Fruit fly (Drosophila melanogaster) whole organism, embryonic: ENCODE data around the gene CG34148.

ENCODE experiments used
- Bdp1 ChIP-seq: fragments of 200-800 bp; sonication (Bioruptor generic); optimal IDR thresholded peaks from 3 replicates; lab custom pipeline; 2016; ENCODE audit warnings: missing biosample characterization, missing genetic modification characterization
- CG10274 ChIP-seq: fragments of 200-800 bp; sonication (Bioruptor generic); optimal IDR thresholded peaks from 3 replicates; lab custom pipeline; 2017; ENCODE audit warnings: missing biosample characterization, mild to moderate bottlenecking, missing genetic modification characterization
- CG10462 ChIP-seq: fragments of 200-800 bp; sonication (Bioruptor generic); optimal IDR thresholded peaks from 2 replicates; lab custom pipeline; 2016; ENCODE audit warnings: missing biosample characterization, missing genetic modification characterization
- CG10654 ChIP-seq: fragments of 200-800 bp; sonication (Bioruptor generic); optimal IDR thresholded peaks from 2 replicates; lab custom pipeline; 2016; ENCODE audit warnings: missing biosample characterization, missing genetic modification characterization
- CG12299 ChIP-seq: fragments of 200-800 bp; sonication (Bioruptor generic); optimal IDR thresholded peaks from 2 replicates; lab custom pipeline; 2018; ENCODE audit warnings: missing biosample characterization, mild to moderate bottlenecking, missing genetic modification characterization
- CG12659 ChIP-seq: fragments of 200-800 bp; sonication (Bioruptor generic); optimal IDR thresholded peaks from 3 replicates; lab custom pipeline; 2017; ENCODE audit warnings: mild to moderate bottlenecking, missing biosample characterization, missing genetic modification reagents, missing genetic modification characterization
- CG13287 ChIP-seq: fragments of 200-800 bp; sonication (Bioruptor generic); IDR thresholded peaks from 2 replicates; pipeline ENCODE4 v1.3.6; 2022; ENCODE audit warnings: missing biosample characterization, missing genetic modification characterization; ENCODE audit not compliant: partially characterized antibody
- CG13624 ChIP-seq: fragments of 200-800 bp; sonication (Bioruptor generic); optimal IDR thresholded peaks from 2 replicates; lab custom pipeline; 2016; ENCODE audit warnings: missing biosample characterization, missing genetic modification characterization
- CG14710 ChIP-seq: fragments of 200-800 bp; sonication (Bioruptor generic); optimal IDR thresholded peaks from 3 replicates; lab custom pipeline; 2019; ENCODE audit warnings: missing biosample characterization, mild to moderate bottlenecking, missing genetic modification characterization, moderate library complexity
- CG15696 ChIP-seq: fragments of 200-800 bp; sonication (Bioruptor generic); optimal IDR thresholded peaks from 2 replicates; lab custom pipeline; 2019; ENCODE audit warnings: missing biosample characterization, mild to moderate bottlenecking, missing genetic modification characterization, moderate library complexity
- CG17829 ChIP-seq: fragments of 200-800 bp; optimal IDR thresholded peaks from 2 replicates; lab custom pipeline; 2019; ENCODE audit warnings: missing biosample characterization, mild to moderate bottlenecking, missing genetic modification characterization, moderate library complexity
- CG2120 ChIP-seq: fragments of 200-800 bp; sonication (Bioruptor generic); optimal IDR thresholded peaks from 3 replicates; lab custom pipeline; 2016; ENCODE audit warnings: missing biosample characterization, missing genetic modification characterization
- CG2678 ChIP-seq: fragments of 200-800 bp; sonication (Bioruptor generic); optimal IDR thresholded peaks from 3 replicates; lab custom pipeline; 2019; ENCODE audit warnings: missing biosample characterization, mild to moderate bottlenecking, missing genetic modification characterization, moderate library complexity
- CG2889 ChIP-seq: fragments of 200-800 bp; sonication (Bioruptor generic); IDR thresholded peaks from 3 replicates; pipeline ENCODE4 v1.3.6; 2022; ENCODE audit warnings: missing biosample characterization, missing genetic modification characterization
- CG32767 ChIP-seq: fragments of 200-800 bp; sonication (Bioruptor generic); IDR thresholded peaks from 2 replicates; pipeline ENCODE4 v1.3.6; 2022; ENCODE audit warnings: missing biosample characterization, missing genetic modification characterization
- CG3847 ChIP-seq: fragments of 200-800 bp; sonication (Bioruptor generic); IDR thresholded peaks from 2 replicates; pipeline ENCODE4 v1.3.6; 2022; ENCODE audit warnings: missing biosample characterization, missing genetic modification characterization
- CG6175 ChIP-seq: fragments of 200-800 bp; sonication (Bioruptor generic); IDR thresholded peaks from 3 replicates; pipeline ENCODE4 v1.3.6; 2022; ENCODE audit warnings: missing biosample characterization, missing genetic modification characterization
- CG9797 ChIP-seq: fragments of 200-800 bp; sonication (Bioruptor generic); optimal IDR thresholded peaks from 3 replicates; lab custom pipeline; 2018; ENCODE audit warnings: missing biosample characterization, mild to moderate bottlenecking, missing genetic modification characterization
- Camta ChIP-seq: fragments of 200-800 bp; sonication (Bioruptor generic); optimal IDR thresholded peaks from 2 replicates; lab custom pipeline; 2016; ENCODE audit warnings: missing biosample characterization, missing genetic modification characterization
- CkIIα-i1 ChIP-seq: fragments of 200-800 bp; sonication (Bioruptor generic); IDR thresholded peaks from 2 replicates; pipeline ENCODE4 v1.3.6; 2022; ENCODE audit warnings: missing biosample characterization, missing genetic modification characterization
- Dbx ChIP-seq: fragments of 200-800 bp; sonication (Bioruptor generic); IDR thresholded peaks from 3 replicates; pipeline ENCODE4 v1.3.6; 2022; ENCODE audit warnings: missing biosample characterization, missing genetic modification characterization
- Doc2 ChIP-seq: fragments of 200-800 bp; sonication (Bioruptor generic); IDR thresholded peaks from 2 replicates; pipeline ENCODE4 v1.3.6; 2022; ENCODE audit warnings: missing biosample characterization, missing genetic modification characterization
- Ets65A ChIP-seq: fragments of 200-800 bp; sonication (Bioruptor generic); peaks from one replicate; lab custom pipeline; 2016; ENCODE audit warnings: missing biosample characterization, missing genetic modification characterization
- Gsc ChIP-seq: fragments of 200-800 bp; sonication (Bioruptor generic); IDR thresholded peaks from 2 replicates; pipeline ENCODE4 v1.3.6; 2022; ENCODE audit warnings: missing biosample characterization, missing genetic modification characterization
- Med ChIP-seq: fragments of 200-800 bp; sonication (Bioruptor generic); peaks from one replicate; lab custom pipeline; 2016; ENCODE audit warnings: missing biosample characterization, missing genetic modification characterization, mild to moderate bottlenecking, inconsistent platforms, moderate library complexity
- Nf-YA ChIP-seq: fragments of 200-800 bp; sonication (Bioruptor generic); IDR thresholded peaks from 2 replicates; pipeline ENCODE4 v1.3.6; 2022; ENCODE audit warnings: missing biosample characterization, missing genetic modification characterization
- Nf-YB ChIP-seq: fragments of 200-800 bp; sonication (Bioruptor generic); optimal IDR thresholded peaks from 3 replicates; lab custom pipeline; 2019; ENCODE audit warnings: missing biosample characterization, mild to moderate bottlenecking, missing genetic modification characterization, moderate library complexity
- Ravus ChIP-seq: fragments of 200-800 bp; sonication (Bioruptor generic); IDR thresholded peaks from 2 replicates; pipeline ENCODE4 v1.3.6; 2022; ENCODE audit warnings: missing biosample characterization, missing genetic modification characterization
- Rfx ChIP-seq: fragments of 200-800 bp; sonication (Bioruptor generic); IDR thresholded peaks from 2 replicates; pipeline ENCODE4 v1.3.6; 2022; ENCODE audit warnings: missing biosample characterization, missing genetic modification characterization
- Six4 ChIP-seq: fragments of 200-800 bp; sonication (Bioruptor generic); optimal IDR thresholded peaks from 2 replicates; lab custom pipeline; 2016; ENCODE audit warnings: missing biosample characterization, missing genetic modification characterization
- ase ChIP-seq: fragments of 200-800 bp; sonication (Bioruptor generic); IDR thresholded peaks from 3 replicates; pipeline ENCODE4 v1.3.6; 2022; ENCODE audit warnings: missing biosample characterization, missing genetic modification characterization
- ash1 ChIP-seq: fragments of 200-800 bp; sonication (Bioruptor generic); optimal IDR thresholded peaks from 2 replicates; lab custom pipeline; 2018; ENCODE audit warnings: missing biosample characterization, mild to moderate bottlenecking, missing genetic modification characterization
- btn ChIP-seq: fragments of 200-800 bp; sonication (Bioruptor generic); optimal IDR thresholded peaks from 2 replicates; lab custom pipeline; 2016; ENCODE audit warnings: missing biosample characterization, missing genetic modification characterization
- dimm ChIP-seq: fragments of 200-800 bp; sonication (Bioruptor generic); IDR thresholded peaks from 2 replicates; pipeline ENCODE4 v1.3.6; 2022; ENCODE audit warnings: missing biosample characterization, missing genetic modification characterization
- gt ChIP-seq: fragments of 200-800 bp; sonication (Bioruptor generic); IDR thresholded peaks from 2 replicates; pipeline ENCODE4 v1.3.6; 2022; ENCODE audit warnings: missing biosample characterization, missing genetic modification characterization
- hbn ChIP-seq: fragments of 200-800 bp; sonication (Bioruptor generic); IDR thresholded peaks from 2 replicates; pipeline ENCODE4 v1.3.6; 2022; ENCODE audit warnings: missing biosample characterization, missing genetic modification characterization; ENCODE audit not compliant: partially characterized antibody
- ken ChIP-seq: fragments of 200-800 bp; sonication (Bioruptor generic); IDR thresholded peaks from 3 replicates; pipeline ENCODE4 v1.3.6; 2022; ENCODE audit warnings: missing biosample characterization, missing genetic modification characterization
- lmd ChIP-seq: fragments of 200-800 bp; sonication (Bioruptor generic); IDR thresholded peaks from 2 replicates; pipeline ENCODE4 v1.3.6; 2022; ENCODE audit warnings: missing biosample characterization, missing genetic modification characterization
- luna ChIP-seq: fragments of 200-800 bp; sonication (Bioruptor generic); optimal IDR thresholded peaks from 2 replicates; lab custom pipeline; 2016; ENCODE audit warnings: missing biosample characterization, missing genetic modification characterization
- maf-S ChIP-seq: fragments of 200-800 bp; sonication (Bioruptor generic); optimal IDR thresholded peaks from 2 replicates; lab custom pipeline; 2016; ENCODE audit warnings: missing biosample characterization, missing genetic modification characterization
- nau ChIP-seq: fragments of 200-800 bp; sonication (Bioruptor generic); optimal IDR thresholded peaks from 3 replicates; lab custom pipeline; 2017; ENCODE audit warnings: missing biosample characterization, mild to moderate bottlenecking, missing genetic modification characterization, missing genetic modification reagents
- onecut ChIP-seq: fragments of 200-800 bp; sonication (Bioruptor generic); IDR thresholded peaks from 2 replicates; pipeline ENCODE4 v1.3.6; 2022; ENCODE audit warnings: missing biosample characterization, missing genetic modification characterization
- pfk ChIP-seq: fragments of 200-800 bp; sonication (Bioruptor generic); optimal IDR thresholded peaks from 2 replicates; lab custom pipeline; 2018; ENCODE audit warnings: missing biosample characterization, mild to moderate bottlenecking, missing genetic modification characterization, moderate library complexity
- shn ChIP-seq: fragments of 200-800 bp; sonication (Bioruptor generic); optimal IDR thresholded peaks from 3 replicates; lab custom pipeline; 2016; ENCODE audit warnings: missing biosample characterization, missing genetic modification characterization
- sima ChIP-seq: fragments of 200-800 bp; sonication (Bioruptor generic); optimal IDR thresholded peaks from 2 replicates; lab custom pipeline; 2016; ENCODE audit warnings: missing biosample characterization, missing genetic modification characterization
- stwl ChIP-seq: fragments of 200-800 bp; sonication (Bioruptor generic); optimal IDR thresholded peaks from 3 replicates; lab custom pipeline; 2018; ENCODE audit warnings: missing biosample characterization, mild to moderate bottlenecking, missing genetic modification characterization, moderate library complexity
- sug ChIP-seq: fragments of 200-800 bp; optimal IDR thresholded peaks from 2 replicates; lab custom pipeline; 2019; ENCODE audit warnings: missing biosample characterization, mild to moderate bottlenecking, missing genetic modification characterization, moderate library complexity
- tgo ChIP-seq: fragments of 200-800 bp; sonication (Bioruptor generic); IDR thresholded peaks from 3 replicates; pipeline ENCODE4 v1.3.6; 2022; ENCODE audit warnings: missing biosample characterization, missing genetic modification characterization

CG34148 gene

dm6 chr3R:21871348-21871940, 7.0 kb downstream of the CG34148 start (continued):
- no peak for TF ChIP-seq Camta (GFP tag; lab: Kevin White, UChicago)
- no peak for TF ChIP-seq CkIIα-i1
- TF ChIP-seq, all 482 proteins: peak for 18

- peak; percentile 97 for TF ChIP-seq CG14710
- TF ChIP-seq Rfx (GFP tag; lab: Robert Waterston, UW): peak; percentile 99
- TF ChIP-seq CG10274: peak; percentile 92
- peak; percentile 97 for TF ChIP-seq CG10654 (GFP tag; lab: Kevin White, UChicago)
- TF ChIP-seq Med: peak; percentile 100
- TF ChIP-seq CG9797 (GFP tag; lab: Kevin White, UChicago): peak; percentile 13
- TF ChIP-seq dimm (GFP tag; lab: Robert Waterston, UW): peak; percentile 86
- TF ChIP-seq Bdp1: peak; percentile 88
- TF ChIP-seq CG2120 (GFP tag; lab: Kevin White, UChicago): peak; percentile 99
- TF ChIP-seq CG2889 (GFP tag; lab: Robert Waterston, UW): peak; percentile 94
- TF ChIP-seq stwl: peak; percentile 43
- TF ChIP-seq CG12659 (GFP tag; lab: Kevin White, UChicago): peak; percentile 98
- peak; percentile 92 for TF ChIP-seq CG32767 (GFP tag; lab: Robert Waterston, UW)
- peak; percentile 98 for TF ChIP-seq lmd (GFP tag; lab: Robert Waterston, UW)
- no peak; the same call in none of the 2 replicates for TF ChIP-seq Gsc
- peak; percentile 82 for TF ChIP-seq Nf-YB
- peak; percentile 98 for TF ChIP-seq CG17829 (tag; lab: Kevin White, UChicago)
- peak; percentile 97 for TF ChIP-seq maf-S
- peak; percentile 98 for TF ChIP-seq CG2678 (tag; lab: Kevin White, UChicago)
- peak; percentile 94 for TF ChIP-seq CG10462 (GFP tag; lab: Kevin White, UChicago)
- TF ChIP-seq tgo (GFP tag; lab: Robert Waterston, UW): peak; percentile 98
- TF ChIP-seq Ets65A (GFP tag; lab: Kevin White, UChicago): peak; percentile 99
- TF ChIP-seq hbn (GFP tag; lab: Robert Waterston, UW): no peak
- TF ChIP-seq Dbx: peak; percentile 98
- TF ChIP-seq ase (GFP tag; lab: Robert Waterston, UW): peak; percentile 96
- peak; percentile 96 for TF ChIP-seq Six4 (GFP tag; lab: Kevin White, UChicago)
- TF ChIP-seq shn (GFP tag; lab: Kevin White, UChicago): peak; percentile 94
- peak; percentile 88 for TF ChIP-seq gt (GFP tag; lab: Robert Waterston, UW)
- peak; percentile 88 for TF ChIP-seq ash1
- TF ChIP-seq CG12299 (tag; lab: Kevin White, UChicago): peak; percentile 96
- peak; percentile 95 for TF ChIP-seq ken (GFP tag; lab: Robert Waterston, UW)
- TF ChIP-seq btn (GFP tag; lab: Kevin White, UChicago): peak; percentile 91
- TF ChIP-seq Doc2 (GFP tag; lab: Robert Waterston, UW): peak; percentile 90
- TF ChIP-seq CG13287: no peak
- peak; percentile 95 for TF ChIP-seq Nf-YA
- TF ChIP-seq onecut (GFP tag; lab: Robert Waterston, UW): peak; percentile 93
- TF ChIP-seq CG6175: peak; percentile 97
- peak; percentile 98 for TF ChIP-seq CG3847
- TF ChIP-seq pfk (GFP tag; lab: Kevin White, UChicago): peak; percentile 45
- peak; percentile 96 for TF ChIP-seq sug
- peak; percentile 94 for TF ChIP-seq sima (GFP tag; lab: Kevin White, UChicago)
- peak; percentile 98 for TF ChIP-seq CG13624
- peak; percentile 94 for TF ChIP-seq Ravus (GFP tag; lab: Robert Waterston, UW)
- peak; percentile 96 for TF ChIP-seq CG15696 (tag; lab: Kevin White, UChicago)
- peak; percentile 93 for TF ChIP-seq nau (GFP tag; lab: Kevin White, UChicago)
- peak; percentile 94 for TF ChIP-seq luna (GFP tag; lab: Kevin White, UChicago)
Observed at dm6 chr3R:21870158-21870971, 8.1 kb downstream of the CG34148 start, which contains the start of gene CG31431. Gene CG31431, plus strand, starts transcription at chr3R:21870681.
